Fruit fly (Drosophila melanogaster): ENCODE measurements around the gene CG12104.

Gene CG12104

DNA sequence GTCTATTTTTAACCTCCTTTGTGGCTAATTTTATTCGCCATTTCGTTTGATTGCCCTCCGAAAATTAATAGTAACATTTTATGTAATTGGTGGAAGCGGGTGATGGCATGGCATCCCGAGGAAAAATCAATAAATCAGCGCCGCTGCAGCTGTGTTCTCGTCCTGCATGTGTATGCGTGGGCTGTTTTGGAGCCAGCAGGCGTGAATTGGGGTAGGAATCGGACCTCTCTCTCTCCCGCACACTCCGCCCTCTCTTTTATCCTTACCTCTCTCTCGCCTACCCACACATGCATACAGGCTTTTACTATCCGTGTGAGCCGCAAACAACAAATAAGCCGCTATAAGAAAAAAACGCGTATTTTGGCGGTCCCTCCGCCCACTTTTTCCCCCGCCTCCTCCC is 25.1 kb downstream of the CG12104 start (continued):
- no peak for TF ChIP-seq cato (GFP tag; optimal IDR thresholded peaks at IDR 0.05; ENCODE audit: borderline replicate concordance)
- TF ChIP-seq Sry-δ (GFP tag; optimal IDR thresholded peaks at IDR 0.05): no peak
- TF ChIP-seq CG6765 (GFP tag; optimal IDR thresholded peaks at IDR 0.05): peak; percentile 5
- no peak for TF ChIP-seq Sox100B (GFP tag; optimal IDR thresholded peaks at IDR 0.05)
- TF ChIP-seq Ssrp (tag; optimal IDR thresholded peaks at IDR 0.05): no peak
- TF ChIP-seq jing (GFP tag; optimal IDR thresholded peaks at IDR 0.05): no peak
- TF ChIP-seq CG2116 (GFP tag; optimal IDR thresholded peaks at IDR 0.05): no peak
- no peak for TF ChIP-seq CG11696 (GFP tag; IDR thresholded peaks at IDR 0.05)
- peak; percentile 43 for TF ChIP-seq Med (GFP tag)
- no peak for TF ChIP-seq caup (GFP tag; optimal IDR thresholded peaks at IDR 0.05; ENCODE audit: severe bottlenecking)
- no peak for TF ChIP-seq CG13775 (GFP tag; optimal IDR thresholded peaks at IDR 0.05)
- no peak for TF ChIP-seq CG4820 (GFP tag; optimal IDR thresholded peaks at IDR 0.05)
- TF ChIP-seq CG17385 (GFP tag; optimal IDR thresholded peaks at IDR 0.05): no peak
- no peak for TF ChIP-seq CG17328 (GFP tag; IDR thresholded peaks at IDR 0.05)
- peak in 1 of 2 experiments; percentile 46 for TF ChIP-seq Pdp1 (GFP tag; optimal IDR thresholded peaks at IDR 0.05)
- no peak for TF ChIP-seq pho (GFP tag; optimal IDR thresholded peaks at IDR 0.05)
- TF ChIP-seq CG4854 (GFP tag; optimal IDR thresholded peaks at IDR 0.05): no peak
- no peak for TF ChIP-seq amos (GFP tag; IDR thresholded peaks at IDR 0.05; ENCODE audit: partially characterized antibody)
- no peak for TF ChIP-seq lbe (GFP tag; optimal IDR thresholded peaks at IDR 0.05)
- no peak for TF ChIP-seq CG1602 (GFP tag; optimal IDR thresholded peaks at IDR 0.05)
- no peak for TF ChIP-seq ERR (GFP tag; optimal IDR thresholded peaks at IDR 0.05)
- TF ChIP-seq sisA (GFP tag; IDR thresholded peaks at IDR 0.05): no peak
- TF ChIP-seq D (optimal IDR thresholded peaks at IDR 0.05): no peak
- no peak for TF ChIP-seq D (GFP tag; optimal IDR thresholded peaks at IDR 0.05)
- TF ChIP-seq CrebB (tag; optimal IDR thresholded peaks at IDR 0.05): no peak
- TF ChIP-seq CG32532 (GFP tag; IDR thresholded peaks at IDR 0.05): no peak
- TF ChIP-seq Hr3 (GFP tag; optimal IDR thresholded peaks at IDR 0.05): no peak
- no peak for TF ChIP-seq psq (GFP tag; optimal IDR thresholded peaks at IDR 0.05)
- TF ChIP-seq CG8359 (GFP tag; optimal IDR thresholded peaks at IDR 0.05; ENCODE audit: borderline replicate concordance): no peak
- no peak for TF ChIP-seq Lim3 (GFP tag; IDR thresholded peaks at IDR 0.05)
- TF ChIP-seq Camta (GFP tag; optimal IDR thresholded peaks at IDR 0.05): no peak
- no peak for TF ChIP-seq dm (GFP tag; optimal IDR thresholded peaks at IDR 0.05)
- TF ChIP-seq sob (GFP tag; IDR thresholded peaks at IDR 0.05): 0 out of 2 replicates have a peak, but pooled peaks have one; percentile 10
- no peak for TF ChIP-seq chif (GFP tag; optimal IDR thresholded peaks at IDR 0.05)
- TF ChIP-seq twi (tag; optimal IDR thresholded peaks at IDR 0.05): no peak
- no peak for TF ChIP-seq rib (GFP tag; IDR thresholded peaks at IDR 0.05)
- no peak for TF ChIP-seq Ets97D (GFP tag; optimal IDR thresholded peaks at IDR 0.05)
- TF ChIP-seq CG31388 (GFP tag; optimal IDR thresholded peaks at IDR 0.05): no peak
- no peak for TF ChIP-seq gce (GFP tag; IDR thresholded peaks at IDR 0.05)
- TF ChIP-seq sr (GFP tag; IDR thresholded peaks at IDR 0.05): peak; percentile 30; the same call in 1 of the 3 replicates
- peak; percentile 47; the same call in 1 of the 3 replicates for TF ChIP-seq CG34422 (GFP tag; IDR thresholded peaks at IDR 0.05)
- TF ChIP-seq Hey (tag; optimal IDR thresholded peaks at IDR 0.05): no peak
- TF ChIP-seq Mad (GFP tag; optimal IDR thresholded peaks at IDR 0.05): no peak
- TF ChIP-seq trem (tag; optimal IDR thresholded peaks at IDR 0.05): no peak
- TF ChIP-seq B-H2 (GFP tag; optimal IDR thresholded peaks at IDR 0.05): no peak
- peak; percentile 39 to 42 for TF ChIP-seq Trl (optimal IDR thresholded peaks at IDR 0.05)
- TF ChIP-seq Trl (GFP tag; optimal IDR thresholded peaks at IDR 0.05): no peak
- no peak for TF ChIP-seq ac (GFP tag; optimal IDR thresholded peaks at IDR 0.05)
- TF ChIP-seq CG4707 (GFP tag; optimal IDR thresholded peaks at IDR 0.05): no peak
- no peak for TF ChIP-seq Bgb (GFP tag; IDR thresholded peaks at IDR 0.05; ENCODE audit: partially characterized antibody)
- no peak for TF ChIP-seq mld (GFP tag; IDR thresholded peaks at IDR 0.05; ENCODE audit: partially characterized antibody)
- no peak for TF ChIP-seq CG12236 (GFP tag; optimal IDR thresholded peaks at IDR 0.05)
- TF ChIP-seq CG3163 (GFP tag; optimal IDR thresholded peaks at IDR 0.05): no peak
